Worm (Caenorhabditis elegans) whole organism, mixed stage, embryonic: Measurements from ENCODE around the gene K02E11.3.

Experiments
- M03D4.4 ChIP-seq: sonication (generic microtip); optimal IDR thresholded peaks from 2 replicates; lab custom pipeline; 2017; ENCODE audit warnings: mild to moderate bottlenecking, missing genetic modification characterization, missing compliant biosample characterization
- bed-3 ChIP-seq: fragments of 200-800 bp; sonication (Bioruptor generic); optimal IDR thresholded peaks from 3 replicates; lab custom pipeline; 2018; ENCODE audit warnings: mild to moderate bottlenecking, missing genetic modification characterization, moderate library complexity, missing compliant biosample characterization
- blmp-1 ChIP-seq: fragments of 150-350 bp; optimal IDR thresholded peaks from 2 replicates; lab custom pipeline; 2014; ENCODE audit warnings: missing biosample characterization, missing genetic modification characterization
- ceh-43 ChIP-seq: fragments of 200-800 bp; sonication (Bioruptor generic); optimal IDR thresholded peaks from 2 replicates; lab custom pipeline; 2018; ENCODE audit warnings: mild to moderate bottlenecking, missing genetic modification characterization, moderate library complexity, missing compliant biosample characterization
- ceh-83 ChIP-seq: fragments of 200-800 bp; sonication (Bioruptor generic); optimal IDR thresholded peaks from 2 replicates; lab custom pipeline; 2018; ENCODE audit warnings: mild to moderate bottlenecking, missing genetic modification characterization, missing compliant biosample characterization
- ces-1 ChIP-seq: fragments of 150-350 bp; optimal IDR thresholded peaks from 2 replicates; lab custom pipeline; 2014; ENCODE audit warnings: missing biosample characterization, missing genetic modification reagents, missing genetic modification characterization
- cnd-1 ChIP-seq: fragments of 200-800 bp; sonication (Bioruptor generic); optimal IDR thresholded peaks from 2 replicates; lab custom pipeline; 2018; ENCODE audit warnings: mild to moderate bottlenecking, missing genetic modification characterization, missing compliant biosample characterization
- drap-1 ChIP-seq: fragments of 200-800 bp; sonication (Bioruptor generic); optimal IDR thresholded peaks from 3 replicates; lab custom pipeline; 2018; ENCODE audit warnings: mild to moderate bottlenecking, missing genetic modification characterization, missing compliant biosample characterization
- elt-1 ChIP-seq: sonication (generic microtip); optimal IDR thresholded peaks from 2 replicates; lab custom pipeline; 2017; ENCODE audit warnings: missing genetic modification characterization, mild to moderate bottlenecking, missing compliant biosample characterization, antibody characterized with exemption, moderate library complexity, borderline replicate concordance; ENCODE audit not compliant: insufficient read depth
- elt-3 ChIP-seq: fragments of 150-350 bp; optimal IDR thresholded peaks from 2 replicates; lab custom pipeline; 2014; ENCODE audit warnings: missing biosample characterization, missing genetic modification characterization
- flh-1 ChIP-seq: fragments of 200-800 bp; sonication (Bioruptor generic); optimal IDR thresholded peaks from 2 replicates; lab custom pipeline; 2018; ENCODE audit warnings: mild to moderate bottlenecking, missing genetic modification characterization, moderate library complexity, missing compliant biosample characterization
- ham-2 ChIP-seq: fragments of 200-800 bp; sonication (Bioruptor generic); optimal IDR thresholded peaks from 2 replicates; lab custom pipeline; 2018; ENCODE audit warnings: mild to moderate bottlenecking, missing genetic modification characterization, missing compliant biosample characterization
- hlh-1 ChIP-seq: fragments of 150-350 bp; optimal IDR thresholded peaks from 2 replicates; lab custom pipeline; 2014; ENCODE audit warnings: missing biosample characterization, missing genetic modification reagents, missing genetic modification characterization
- lsy-2 ChIP-seq: fragments of 150-350 bp; optimal IDR thresholded peaks from 2 replicates; lab custom pipeline; 2014; ENCODE audit warnings: missing biosample characterization, missing genetic modification characterization
- mep-1 ChIP-seq: fragments of 150-350 bp; optimal IDR thresholded peaks from 2 replicates; lab custom pipeline; 2017; ENCODE audit warnings: missing biosample characterization, missing genetic modification reagents, missing genetic modification characterization, inconsistent platforms
- mls-2 ChIP-seq: sonication (generic microtip); optimal IDR thresholded peaks from 2 replicates; lab custom pipeline; 2016; ENCODE audit warnings: mild to moderate bottlenecking, missing genetic modification characterization, moderate library complexity, missing compliant biosample characterization
- nhr-2 ChIP-seq: fragments of 150-350 bp; optimal IDR thresholded peaks from 2 replicates; lab custom pipeline; 2014; ENCODE audit warnings: missing biosample characterization, missing genetic modification characterization
- nhr-237 ChIP-seq: fragments of 150-350 bp; optimal IDR thresholded peaks from 2 replicates; lab custom pipeline; 2014; ENCODE audit warnings: missing biosample characterization, missing genetic modification characterization
- nhr-28 ChIP-seq: fragments of 150-350 bp; optimal IDR thresholded peaks from 2 replicates; lab custom pipeline; 2014; ENCODE audit warnings: missing biosample characterization, missing genetic modification characterization
- nhr-76 ChIP-seq: sonication (generic microtip); optimal IDR thresholded peaks from 2 replicates; lab custom pipeline; 2017; ENCODE audit warnings: missing biosample characterization, missing genetic modification characterization
- pha-4 ChIP-seq: fragments of 150-350 bp; optimal IDR thresholded peaks from 2 replicates; lab custom pipeline; 2018; ENCODE audit warnings: missing biosample characterization, missing genetic modification reagents, missing genetic modification characterization
- sem-2 ChIP-seq: fragments of 200-800 bp; sonication (Bioruptor generic); optimal IDR thresholded peaks from 2 replicates; lab custom pipeline; 2018; ENCODE audit warnings: mild to moderate bottlenecking, missing genetic modification characterization, missing compliant biosample characterization
- snpc-4 ChIP-seq: fragments of 150-350 bp; optimal IDR thresholded peaks from 2 replicates; lab custom pipeline; 2014; ENCODE audit warnings: missing biosample characterization, missing genetic modification characterization
- sptf-1 ChIP-seq: sonication (generic microtip); optimal IDR thresholded peaks from 2 replicates; lab custom pipeline; 2017; ENCODE audit warnings: mild to moderate bottlenecking, missing genetic modification characterization, moderate library complexity, missing compliant biosample characterization
- tbx-8 ChIP-seq: fragments of 200-800 bp; sonication (Bioruptor generic); optimal IDR thresholded peaks from 2 replicates; lab custom pipeline; 2018; ENCODE audit warnings: mild to moderate bottlenecking, missing genetic modification characterization, moderate library complexity, missing compliant biosample characterization
- unc-120 ChIP-seq: sonication (generic microtip); optimal IDR thresholded peaks from 2 replicates; lab custom pipeline; 2017; ENCODE audit warnings: missing genetic modification characterization, missing compliant biosample characterization; ENCODE audit not compliant: poor library complexity, severe bottlenecking
- unc-39 ChIP-seq: fragments of 150-350 bp; optimal IDR thresholded peaks from 2 replicates; lab custom pipeline; 2014; ENCODE audit warnings: missing biosample characterization, missing genetic modification characterization
- unc-62 ChIP-seq: fragments of 150-350 bp; optimal IDR thresholded peaks from 2 replicates; lab custom pipeline; 2014; ENCODE audit warnings: missing biosample characterization, missing genetic modification reagents, missing genetic modification characterization
- zip-8 ChIP-seq: fragments of 150-350 bp; optimal IDR thresholded peaks from 2 replicates; lab custom pipeline; 2014; ENCODE audit warnings: missing biosample characterization, missing genetic modification characterization
- ztf-11 ChIP-seq: fragments of 150-350 bp; optimal IDR thresholded peaks from 2 replicates; lab custom pipeline; 2014; ENCODE audit warnings: missing biosample characterization, missing genetic modification characterization

Gene K02E11.3

DNA sequence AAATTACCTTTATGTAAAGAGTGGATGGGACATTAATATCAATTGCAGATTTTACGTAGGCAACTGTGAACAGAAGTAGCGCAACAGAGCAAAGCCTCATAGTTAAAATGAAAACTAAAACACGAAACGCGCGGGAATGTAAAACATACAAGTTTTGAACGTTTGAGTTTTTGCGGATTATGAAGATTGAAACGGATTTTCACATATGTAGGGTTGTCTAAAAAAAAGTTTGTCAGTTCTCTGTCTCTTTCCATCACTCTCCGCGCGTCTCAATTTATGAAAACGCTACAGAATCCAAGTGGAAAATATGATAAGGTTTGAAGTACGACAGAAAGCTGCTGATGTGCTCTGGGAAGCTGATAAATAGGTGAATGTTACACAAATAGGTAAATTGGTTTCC, at the start of gene K02E11.3:
K02E11.3 (minus strand) TSS at position 101 of the 400 bp plus-strand sequence.
- no peak for TF ChIP-seq nhr-28 (tag; lab: Kevin White, UChicago)
- no peak for TF ChIP-seq mls-2 (tag; lab: Kevin White, UChicago)
- TF ChIP-seq elt-1 (tag; lab: Kevin White, UChicago), result no peak
- no peak for TF ChIP-seq cnd-1 (tag; lab: Kevin White, UChicago)
- TF ChIP-seq flh-1 (GFP tag; lab: Kevin White, UChicago), result no peak
- no peak for TF ChIP-seq ham-2 (GFP tag; lab: Kevin White, UChicago)
- TF ChIP-seq bed-3 (GFP tag; lab: Kevin White, UChicago), result no peak
- no peak for TF ChIP-seq mep-1 (tag; lab: Kevin White, UChicago)
- no peak for TF ChIP-seq M03D4.4 (tag; lab: Kevin White, UChicago)
- TF ChIP-seq zip-8 (tag; lab: Kevin White, UChicago), result no peak
- TF ChIP-seq sptf-1, result no peak

DNA sequence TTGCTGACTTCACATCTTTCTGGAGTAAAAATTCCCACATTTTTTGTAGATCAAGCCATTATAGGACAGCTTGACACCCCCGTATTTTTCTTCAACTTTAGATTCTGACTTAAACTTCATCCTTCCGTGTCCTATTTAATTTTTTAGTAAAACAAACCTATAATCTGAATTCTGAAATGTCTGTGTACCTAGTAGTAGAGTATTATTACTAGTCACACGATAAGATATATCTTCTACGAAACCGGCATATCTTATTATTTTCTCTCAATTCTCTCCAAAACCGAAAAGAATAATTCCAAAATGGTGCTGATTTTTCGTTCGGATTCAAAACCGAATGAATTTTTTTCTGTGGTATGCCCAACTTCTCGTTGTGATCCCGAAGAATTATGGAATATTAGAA, 47.7 kb upstream of the K02E11.3 start, which contains the start of gene F14D7.9:
F14D7.9 (plus strand) TSS at position 301 of the 400 bp plus-strand sequence.
- TF ChIP-seq ceh-43 (GFP tag; lab: Kevin White, UChicago) (no peak), hlh-1 (tag; lab: Kevin White, UChicago) (no peak), cnd-1 (tag; lab: Kevin White, UChicago) (no peak), snpc-4 (no peak), mep-1 (tag; lab: Kevin White, UChicago) (no peak), bed-3 (GFP tag; lab: Kevin White, UChicago) (no peak), tbx-8 (GFP tag; lab: Kevin White, UChicago) (no peak), ham-2 (GFP tag; lab: Kevin White, UChicago) (no peak), nhr-237 (tag; lab: Kevin White, UChicago) (no peak), ceh-83 (no peak), pha-4 (tag; lab: Kevin White, UChicago) (no peak), elt-1 (tag; lab: Kevin White, UChicago) (no peak)
- TF ChIP-seq, all 35 proteins: peak for 0

DNA sequence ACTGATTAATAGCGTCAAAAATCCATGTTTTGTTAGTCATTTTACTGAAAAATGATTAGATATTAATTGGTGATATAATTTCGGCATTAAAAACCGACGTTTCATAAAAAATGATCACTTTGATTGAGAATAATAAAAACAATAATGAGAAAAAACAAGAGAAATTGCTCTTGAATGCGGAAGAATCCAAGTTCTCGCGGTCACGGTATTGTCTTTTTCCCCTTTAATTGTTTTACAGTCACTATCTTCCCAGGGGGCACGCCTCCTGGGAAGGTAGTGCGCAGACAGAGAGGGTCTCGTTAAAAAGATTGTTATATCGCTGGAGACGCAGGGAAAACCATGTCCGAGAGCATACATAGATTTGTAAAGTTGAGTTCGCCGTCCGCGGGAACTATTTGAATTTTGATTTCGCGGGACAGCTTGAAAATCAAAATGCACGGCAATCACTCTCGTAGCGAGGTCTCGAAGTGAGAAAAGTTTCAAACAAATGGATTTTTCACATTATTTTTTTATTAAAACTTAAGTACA, 47.1 kb upstream of the K02E11.3 start, which contains the start of gene F14D7.2:
F14D7.2 (minus strand) TSS at position 51 of the 528 bp plus-strand sequence.
- TF ChIP-seq mls-2 (tag; lab: Kevin White, UChicago) (no peak), tbx-8 (GFP tag; lab: Kevin White, UChicago) (no peak), cnd-1 (tag; lab: Kevin White, UChicago) (no peak), nhr-76 (tag; lab: Kevin White, UChicago) (no peak), elt-1 (tag; lab: Kevin White, UChicago) (no peak), elt-3 (tag; lab: Kevin White, UChicago) (no peak), mep-1 (tag; lab: Kevin White, UChicago) (no peak), ceh-43 (GFP tag; lab: Kevin White, UChicago) (no peak), nhr-2 (tag; lab: Kevin White, UChicago) (no peak)
- TF ChIP-seq, all 35 proteins: peak for 0

DNA sequence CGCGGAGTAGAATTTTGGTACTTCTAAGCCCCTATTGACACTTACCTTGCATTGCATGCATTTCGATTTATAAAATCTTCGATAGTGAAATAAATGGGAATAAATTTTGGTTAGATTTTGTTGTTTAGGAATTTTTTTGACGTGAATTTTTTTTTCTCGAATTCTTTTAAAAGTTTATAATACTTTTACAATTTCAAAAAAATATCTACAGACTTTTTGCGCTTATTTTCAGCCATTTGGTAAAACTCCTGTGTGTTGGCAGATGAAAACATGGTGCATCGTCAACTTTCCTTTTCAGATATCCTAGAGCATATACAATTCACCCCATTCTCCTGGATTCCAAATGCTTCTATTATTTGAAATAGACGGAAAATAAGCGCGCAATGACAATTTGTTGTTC, 44.0 kb upstream of the K02E11.3 start, which contains the start of gene F14D7.18:
F14D7.18 (minus strand) TSS at position 101 of the 400 bp plus-strand sequence.
- TF ChIP-seq mep-1 (tag; lab: Kevin White, UChicago), result no peak
- TF ChIP-seq elt-3 (tag; lab: Kevin White, UChicago), result no peak
- no peak for TF ChIP-seq bed-3 (GFP tag; lab: Kevin White, UChicago)
- no peak for TF ChIP-seq lsy-2 (tag; lab: Kevin White, UChicago)
- no peak for TF ChIP-seq nhr-28 (tag; lab: Kevin White, UChicago)
- TF ChIP-seq unc-39 (tag; lab: Kevin White, UChicago), result no peak
- no peak for TF ChIP-seq ceh-83

DNA sequence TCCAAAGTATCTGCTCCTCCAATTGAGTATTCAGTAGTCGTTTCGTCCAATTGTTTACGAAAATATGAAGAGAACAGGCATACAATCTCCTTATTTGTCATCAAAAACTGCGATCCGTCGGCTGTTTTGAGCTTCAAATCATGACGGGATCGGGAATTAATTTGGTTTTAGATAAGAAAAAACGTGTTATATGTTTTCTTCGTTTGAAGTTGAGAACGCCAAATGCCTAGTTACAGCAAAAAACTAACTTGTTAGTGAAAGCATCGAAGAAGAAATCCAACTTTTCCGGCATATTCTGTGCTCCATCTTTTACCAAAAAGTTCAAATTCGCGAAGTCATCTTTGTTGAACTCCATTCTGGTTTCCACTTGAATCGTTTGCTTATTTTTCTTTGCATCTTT, 42.7 kb upstream of the K02E11.3 start, which contains the start of gene F14D7.1:
F14D7.1 (minus strand) TSS at position 101 of the 400 bp plus-strand sequence.
- TF ChIP-seq mep-1 (tag; lab: Kevin White, UChicago) (no peak), ces-1 (no peak), elt-1 (tag; lab: Kevin White, UChicago) (no peak), cnd-1 (tag; lab: Kevin White, UChicago) (no peak), unc-120 (no peak)

DNA sequence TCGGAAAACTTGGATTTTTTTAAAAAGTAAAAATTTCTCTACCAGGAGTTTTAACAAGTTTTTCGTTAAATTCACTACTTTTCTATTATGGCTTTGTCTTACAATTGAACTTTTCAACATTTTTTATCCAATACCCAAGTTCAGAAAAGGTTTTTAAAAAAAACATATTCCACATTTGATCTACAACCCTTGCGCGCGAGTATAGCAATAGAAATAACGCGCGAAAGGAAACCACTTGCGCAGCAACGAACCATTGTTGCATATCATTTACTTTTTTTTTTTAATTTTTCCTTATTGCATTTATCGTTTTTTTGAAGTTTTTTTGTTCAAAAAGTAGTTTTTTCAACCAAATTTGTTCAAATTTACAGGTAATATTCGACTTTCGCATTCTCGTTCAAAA, 39.1 kb upstream of the K02E11.3 start, which contains the start of gene F40G12.11:
F40G12.11 (plus strand) TSS at position 369 of the 400 bp plus-strand sequence.
- TF ChIP-seq mep-1 (tag; lab: Kevin White, UChicago), result no peak
- TF ChIP-seq nhr-28 (tag; lab: Kevin White, UChicago), result no peak
- TF ChIP-seq M03D4.4 (tag; lab: Kevin White, UChicago), result no peak
- no peak for TF ChIP-seq pha-4 (tag; lab: Kevin White, UChicago)
- TF ChIP-seq ztf-11 (tag; lab: Kevin White, UChicago), result no peak
- TF ChIP-seq lsy-2 (tag; lab: Kevin White, UChicago), result no peak
- no peak for TF ChIP-seq ces-1
- TF ChIP-seq drap-1, result no peak
- TF ChIP-seq sem-2, result no peak
- no peak for TF ChIP-seq snpc-4
- no peak for TF ChIP-seq sptf-1
- no peak for TF ChIP-seq unc-120
- TF ChIP-seq unc-62 (GFP tag; lab: Kevin White, UChicago), result no peak
- no peak for TF ChIP-seq ceh-83
- TF ChIP-seq ceh-43 (GFP tag; lab: Kevin White, UChicago), result no peak
- no peak for TF ChIP-seq ham-2 (GFP tag; lab: Kevin White, UChicago)
- TF ChIP-seq tbx-8 (GFP tag; lab: Kevin White, UChicago), result no peak
- no peak for TF ChIP-seq blmp-1 (tag; lab: Kevin White, UChicago)
- TF ChIP-seq elt-3 (tag; lab: Kevin White, UChicago), result no peak
